Fruit fly (Drosophila melanogaster) whole organism, embryonic: ENCODE results near the gene Spt6.
A peak's percentile ranks its signal among the peaks of the same experiment; 100 is the strongest.

Experiments
- BEAF-32 ChIP-seq: fragments of 200-800 bp; sonication (Bioruptor generic); optimal IDR thresholded peaks from 3 replicates; lab custom pipeline; 2017; ENCODE audit warnings: missing biosample characterization, missing genetic modification characterization, mild to moderate bottlenecking, moderate library complexity, missing genetic modification reagents
- CG10565 ChIP-seq: fragments of 200-800 bp; sonication (Bioruptor generic); optimal IDR thresholded peaks from 3 replicates; lab custom pipeline; 2016; ENCODE audit warnings: missing biosample characterization, mild to moderate bottlenecking, missing genetic modification characterization
- CG10979 ChIP-seq: fragments of 200-800 bp; sonication (Bioruptor generic); optimal IDR thresholded peaks from 2 replicates; lab custom pipeline; 2018; ENCODE audit warnings: missing biosample characterization, mild to moderate bottlenecking, missing genetic modification characterization, moderate library complexity
- CG12236 ChIP-seq: fragments of 200-800 bp; sonication (Bioruptor generic); optimal IDR thresholded peaks from 2 replicates; lab custom pipeline; 2016; ENCODE audit warnings: missing biosample characterization, missing genetic modification characterization
- CG12659 ChIP-seq: fragments of 200-800 bp; sonication (Bioruptor generic); optimal IDR thresholded peaks from 3 replicates; lab custom pipeline; 2017; ENCODE audit warnings: mild to moderate bottlenecking, missing biosample characterization, missing genetic modification reagents, missing genetic modification characterization
- CG15514 ChIP-seq: fragments of 200-800 bp; sonication (Bioruptor generic); optimal IDR thresholded peaks from 3 replicates; lab custom pipeline; 2017; ENCODE audit warnings: missing biosample characterization, missing genetic modification characterization, mild to moderate bottlenecking, moderate library complexity, missing genetic modification reagents
- CG1602 ChIP-seq: fragments of 200-800 bp; sonication (Bioruptor generic); optimal IDR thresholded peaks from 3 replicates; lab custom pipeline; 2016; ENCODE audit warnings: missing biosample characterization, missing genetic modification characterization
- CG17361 ChIP-seq: fragments of 200-800 bp; sonication (Bioruptor generic); IDR thresholded peaks from 3 replicates; pipeline ENCODE4 v1.3.6; 2022; ENCODE audit warnings: missing biosample characterization, missing genetic modification characterization
- CG18262 ChIP-seq: fragments of 200-800 bp; optimal IDR thresholded peaks from 3 replicates; lab custom pipeline; 2019; ENCODE audit warnings: missing biosample characterization, mild to moderate bottlenecking, missing genetic modification characterization, moderate library complexity
- CG2712 ChIP-seq: fragments of 200-800 bp; optimal IDR thresholded peaks from 3 replicates; lab custom pipeline; 2019; ENCODE audit warnings: missing biosample characterization, mild to moderate bottlenecking, missing genetic modification characterization, moderate library complexity
- CG31224 ChIP-seq: fragments of 200-800 bp; sonication (Bioruptor generic); IDR thresholded peaks from 2 replicates; pipeline ENCODE4 v1.3.6; 2022; ENCODE audit warnings: missing biosample characterization, missing genetic modification characterization
- CG32532 ChIP-seq: fragments of 200-800 bp; sonication (Bioruptor generic); IDR thresholded peaks from 2 replicates; pipeline ENCODE4 v1.3.6; 2022; ENCODE audit warnings: missing biosample characterization, missing genetic modification characterization
- CG42726 ChIP-seq: fragments of 200-800 bp; sonication (Bioruptor generic); IDR thresholded peaks from 2 replicates; pipeline ENCODE4 v1.3.6; 2022; ENCODE audit warnings: missing biosample characterization, missing genetic modification characterization; ENCODE audit not compliant: partially characterized antibody
- CG4617 ChIP-seq: fragments of 200-800 bp; sonication (Bioruptor generic); optimal IDR thresholded peaks from 3 replicates; lab custom pipeline; 2016; ENCODE audit warnings: missing biosample characterization, missing genetic modification characterization, borderline replicate concordance
- CG4707 ChIP-seq: fragments of 200-800 bp; sonication (Bioruptor generic); optimal IDR thresholded peaks from 2 replicates; lab custom pipeline; 2018; ENCODE audit warnings: missing biosample characterization, mild to moderate bottlenecking, missing genetic modification characterization, moderate library complexity
- CG6791 ChIP-seq: fragments of 200-800 bp; sonication (Bioruptor generic); IDR thresholded peaks from 3 replicates; pipeline ENCODE4 v1.3.6; 2022; ENCODE audit warnings: missing biosample characterization, missing genetic modification characterization; ENCODE audit not compliant: partially characterized antibody
- CG6854 ChIP-seq: fragments of 200-800 bp; sonication (Bioruptor generic); optimal IDR thresholded peaks from 3 replicates; lab custom pipeline; 2017; ENCODE audit warnings: missing biosample characterization, mild to moderate bottlenecking, missing genetic modification characterization
- CG7928 ChIP-seq: fragments of 200-800 bp; sonication (Bioruptor generic); optimal IDR thresholded peaks from 2 replicates; lab custom pipeline; 2017; ENCODE audit warnings: missing biosample characterization, mild to moderate bottlenecking, missing genetic modification characterization
- CG7987 ChIP-seq: fragments of 200-800 bp; sonication (Bioruptor generic); optimal IDR thresholded peaks from 2 replicates; lab custom pipeline; 2018; ENCODE audit warnings: missing biosample characterization, mild to moderate bottlenecking, missing genetic modification characterization, moderate library complexity
- CG8359 ChIP-seq: fragments of 200-800 bp; sonication (Bioruptor generic); optimal IDR thresholded peaks from 2 replicates; lab custom pipeline; 2017; ENCODE audit warnings: missing biosample characterization, mild to moderate bottlenecking, missing genetic modification characterization, borderline replicate concordance
- CG8944 ChIP-seq: fragments of 200-800 bp; sonication (Bioruptor generic); optimal IDR thresholded peaks from 3 replicates; lab custom pipeline; 2016; ENCODE audit warnings: missing biosample characterization, missing genetic modification characterization
- CG9797 ChIP-seq: fragments of 200-800 bp; sonication (Bioruptor generic); optimal IDR thresholded peaks from 3 replicates; lab custom pipeline; 2018; ENCODE audit warnings: missing biosample characterization, mild to moderate bottlenecking, missing genetic modification characterization
- E2f2 ChIP-seq: fragments of 200-800 bp; sonication (Bioruptor generic); IDR thresholded peaks from 2 replicates; pipeline ENCODE4 v1.3.6; 2022; ENCODE audit warnings: missing biosample characterization, missing genetic modification characterization
- Fer1 ChIP-seq: fragments of 200-800 bp; sonication (Bioruptor generic); optimal IDR thresholded peaks from 2 replicates; lab custom pipeline; 2017; ENCODE audit warnings: missing biosample characterization, mild to moderate bottlenecking, missing genetic modification characterization
- H15 ChIP-seq: fragments of 200-800 bp; sonication (Bioruptor generic); IDR thresholded peaks from 3 replicates; pipeline ENCODE4 v1.3.6; 2022; ENCODE audit warnings: missing biosample characterization, missing genetic modification characterization
- HLH54F ChIP-seq: fragments of 200-800 bp; sonication (Bioruptor generic); optimal IDR thresholded peaks from 3 replicates; lab custom pipeline; 2016; ENCODE audit warnings: missing biosample characterization, missing genetic modification characterization
- Lpt ChIP-seq: fragments of >200 bp; optimal IDR thresholded peaks from 2 replicates; lab custom pipeline; 2018; ENCODE audit warnings: missing biosample characterization, missing genetic modification characterization
- MESR4 ChIP-seq: fragments of 200-800 bp; sonication (Bioruptor generic); optimal IDR thresholded peaks from 2 replicates; lab custom pipeline; 2018; ENCODE audit warnings: missing biosample characterization, mild to moderate bottlenecking, missing genetic modification characterization, moderate library complexity
- Med ChIP-seq: fragments of 200-800 bp; sonication (Bioruptor generic); peaks from one replicate; lab custom pipeline; 2016; ENCODE audit warnings: missing biosample characterization, missing genetic modification characterization, mild to moderate bottlenecking, inconsistent platforms, moderate library complexity
- Ravus ChIP-seq: fragments of 200-800 bp; sonication (Bioruptor generic); IDR thresholded peaks from 2 replicates; pipeline ENCODE4 v1.3.6; 2022; ENCODE audit warnings: missing biosample characterization, missing genetic modification characterization
- Scr ChIP-seq: fragments of 200-800 bp; sonication (Bioruptor generic); IDR thresholded peaks from 2 replicates; pipeline ENCODE4 v1.3.6; 2022; ENCODE audit warnings: missing biosample characterization, missing genetic modification characterization; ENCODE audit not compliant: partially characterized antibody
- Taf1 ChIP-seq: fragments of 200-800 bp; sonication (Bioruptor generic); IDR thresholded peaks from 2 replicates; pipeline ENCODE4 v1.3.6; 2022; ENCODE audit warnings: missing biosample characterization, missing genetic modification characterization
- Tbp ChIP-seq: fragments of >200 bp; optimal IDR thresholded peaks from 2 replicates; lab custom pipeline; 2018; ENCODE audit warnings: missing biosample characterization, missing genetic modification characterization
- ac ChIP-seq: fragments of 200-800 bp; sonication (Bioruptor generic); optimal IDR thresholded peaks from 3 replicates; lab custom pipeline; 2017; ENCODE audit warnings: missing biosample characterization, mild to moderate bottlenecking, missing genetic modification characterization
- ash1 ChIP-seq: fragments of 200-800 bp; sonication (Bioruptor generic); optimal IDR thresholded peaks from 2 replicates; lab custom pipeline; 2018; ENCODE audit warnings: missing biosample characterization, mild to moderate bottlenecking, missing genetic modification characterization
- bbx ChIP-seq: fragments of 200-800 bp; sonication (Bioruptor generic); IDR thresholded peaks from 2 replicates; pipeline ENCODE4 v1.3.6; 2022; ENCODE audit warnings: missing biosample characterization, missing genetic modification characterization; ENCODE audit not compliant: partially characterized antibody
- chn ChIP-seq: fragments of 200-800 bp; sonication (Bioruptor generic); optimal IDR thresholded peaks from 2 replicates; lab custom pipeline; 2016; ENCODE audit warnings: missing biosample characterization, missing genetic modification characterization
- ci ChIP-seq: fragments of 200-800 bp; sonication (Bioruptor generic); IDR thresholded peaks from 3 replicates; pipeline ENCODE4 v1.3.6; 2022; ENCODE audit warnings: missing biosample characterization, missing genetic modification characterization
- crp ChIP-seq, 2 experiments: fragments of 200-800 bp; sonication (Bioruptor generic); optimal IDR thresholded peaks; 2 replicates in 1 of 2; 3 replicates in 1 of 2; lab custom pipeline; 2017; ENCODE audit warnings: missing biosample characterization in 2 of 2, missing genetic modification characterization in 2 of 2, mild to moderate bottlenecking in 1 of 2, moderate library complexity in 1 of 2
- disco-r ChIP-seq: fragments of 200-800 bp; sonication (Bioruptor generic); optimal IDR thresholded peaks from 2 replicates; lab custom pipeline; 2016; ENCODE audit warnings: missing biosample characterization, missing genetic modification characterization
- dmrt11E ChIP-seq: fragments of 200-800 bp; sonication (Bioruptor generic); optimal IDR thresholded peaks from 3 replicates; lab custom pipeline; 2018; ENCODE audit warnings: missing biosample characterization, mild to moderate bottlenecking, missing genetic modification characterization, moderate library complexity
- exex ChIP-seq: fragments of 200-800 bp; sonication (Bioruptor generic); optimal IDR thresholded peaks from 4 replicates; lab custom pipeline; 2018; ENCODE audit warnings: missing biosample characterization, mild to moderate bottlenecking, missing genetic modification characterization, moderate library complexity
- gfzf ChIP-seq: fragments of 200-800 bp; sonication (Bioruptor generic); optimal IDR thresholded peaks from 2 replicates; lab custom pipeline; 2016; ENCODE audit warnings: missing biosample characterization, mild to moderate bottlenecking, missing genetic modification characterization, moderate library complexity
- kah ChIP-seq: fragments of 200-800 bp; sonication (Bioruptor generic); optimal IDR thresholded peaks from 2 replicates; lab custom pipeline; 2018; ENCODE audit warnings: missing biosample characterization, mild to moderate bottlenecking, missing genetic modification characterization
- klu ChIP-seq: fragments of 200-800 bp; sonication (Bioruptor generic); IDR thresholded peaks from 2 replicates; pipeline ENCODE4 v1.3.6; 2022; ENCODE audit warnings: missing biosample characterization, missing genetic modification characterization
- knrl ChIP-seq: fragments of 200-800 bp; sonication (Bioruptor generic); IDR thresholded peaks from 3 replicates; pipeline ENCODE4 v1.3.6; 2022; ENCODE audit warnings: missing biosample characterization, missing genetic modification characterization; ENCODE audit not compliant: partially characterized antibody
- row ChIP-seq: fragments of 200-800 bp; sonication (Bioruptor generic); IDR thresholded peaks from 3 replicates; pipeline ENCODE4 v1.3.6; 2022; ENCODE audit warnings: missing biosample characterization, missing genetic modification characterization
- vnd ChIP-seq: fragments of 200-800 bp; sonication (Bioruptor generic); IDR thresholded peaks from 3 replicates; pipeline ENCODE4 v1.3.6; 2022; ENCODE audit warnings: missing biosample characterization, missing genetic modification characterization; ENCODE audit not compliant: partially characterized antibody

The Spt6 gene

dm6 chrX:6267187-6267711, 348 bp upstream of the Spt6 start, which contains the start of gene schlank (continued):
- no peak for TF ChIP-seq Scr
- no peak for TF ChIP-seq exex (tag; lab: Kevin White, UChicago)
- peak; percentile 45; the same call in 1 of the 3 replicates for TF ChIP-seq H15
- TF ChIP-seq CG7928, result peak; percentile 85
- TF ChIP-seq dmrt11E, result peak; percentile 21
- TF ChIP-seq CG32532 (GFP tag; lab: Robert Waterston, UW), result peak; percentile 73
- no peak for TF ChIP-seq ac (GFP tag; lab: Kevin White, UChicago)
- TF ChIP-seq HLH54F (GFP tag; lab: Kevin White, UChicago), result peak; percentile 67
- TF ChIP-seq CG8944 (GFP tag; lab: Kevin White, UChicago), result peak; percentile 55
- peak; percentile 60 for TF ChIP-seq CG1602 (GFP tag; lab: Kevin White, UChicago)
- TF ChIP-seq CG17361 (GFP tag; lab: Robert Waterston, UW), result peak; percentile 71
- no peak for TF ChIP-seq disco-r (GFP tag; lab: Kevin White, UChicago)
- no peak for TF ChIP-seq Lpt (GFP tag; lab: Kevin White, UChicago)
- TF ChIP-seq chn (GFP tag; lab: Kevin White, UChicago), result peak; percentile 62
- TF ChIP-seq Ravus (GFP tag; lab: Robert Waterston, UW), result 0 out of 2 replicates have a peak, but pooled peaks have one; percentile 8
- TF ChIP-seq CG10565 (GFP tag; lab: Kevin White, UChicago), result no peak
- TF ChIP-seq klu (GFP tag; lab: Robert Waterston, UW), result peak; percentile 22; the same call in 1 of the 2 replicates
- TF ChIP-seq kah (GFP tag; lab: Kevin White, UChicago), result no peak
- TF ChIP-seq CG6854 (GFP tag; lab: Kevin White, UChicago), result no peak
- TF ChIP-seq CG4707 (GFP tag; lab: Kevin White, UChicago), result no peak
- TF ChIP-seq CG12236 (GFP tag; lab: Kevin White, UChicago), result no peak
- no peak for TF ChIP-seq vnd (GFP tag; lab: Robert Waterston, UW)
- TF ChIP-seq CG8359 (GFP tag; lab: Kevin White, UChicago), result no peak

dm6 chrX:6276590-6276989, 9.0 kb downstream of the Spt6 start, which contains the start of gene CG3566:
CG3566 (minus strand) TSS chrX:6276724.
- TF ChIP-seq CG42726 (GFP tag; lab: Robert Waterston, UW) (0 out of 2 replicates have a peak, but pooled peaks have one; percentile 10), Taf1 (no peak), MESR4 (GFP tag; lab: Kevin White, UChicago) (peak; percentile 55), CG4617 (GFP tag; lab: Kevin White, UChicago) (peak; percentile 5), BEAF-32 (GFP tag; lab: Kevin White, UChicago) (peak; percentile 5), ash1 (no peak), CG7987 (GFP tag; lab: Kevin White, UChicago) (peak; percentile 11), bbx (GFP tag; lab: Robert Waterston, UW) (0 out of 2 replicates have a peak, but pooled peaks have one; percentile 16), Fer1 (GFP tag; lab: Kevin White, UChicago) (peak; percentile 6), gfzf (GFP tag; lab: Kevin White, UChicago) (peak; percentile 71), CG18262 (tag; lab: Kevin White, UChicago) (peak; percentile 4), ci (GFP tag; lab: Robert Waterston, UW) (0 out of 3 replicates have a peak, but pooled peaks have one; percentile 40), CG2712 (tag; lab: Kevin White, UChicago) (peak; percentile 10), crp (GFP tag; optimal IDR thresholded peaks at IDR 0.05; lab: Kevin White, UChicago) (peak in 1 of 2 experiments; percentile 40), Med (peak; percentile 51), CG6854 (GFP tag; lab: Kevin White, UChicago) (no peak), Tbp (GFP tag; lab: Kevin White, UChicago) (no peak), CG12659 (GFP tag; lab: Kevin White, UChicago) (peak; percentile 25), CG10979 (no peak), knrl (0 out of 3 replicates have a peak, but pooled peaks have one; percentile 12), CG31224 (no peak), CG6791 (GFP tag; lab: Robert Waterston, UW) (0 out of 3 replicates have a peak, but pooled peaks have one; percentile 48), CG9797 (GFP tag; lab: Kevin White, UChicago) (peak; percentile 63), E2f2 (GFP tag; lab: Robert Waterston, UW) (0 out of 2 replicates have a peak, but pooled peaks have one; percentile 13), row (GFP tag; lab: Robert Waterston, UW) (peak; percentile 90), CG15514 (GFP tag; lab: Kevin White, UChicago) (peak; percentile 17)
